Fruit fly (Drosophila melanogaster) whole organism, prepupa: ENCODE results near the gene CG14401.

Experiments
- Blimp-1 ChIP-seq: fragments of 200-800 bp; sonication (Bioruptor generic); optimal IDR thresholded peaks from 3 replicates; lab custom pipeline; 2017; ENCODE audit warnings: missing biosample characterization, missing genetic modification characterization, mild to moderate bottlenecking, moderate library complexity, missing genetic modification reagents
- CG10631 ChIP-seq: fragments of 200-800 bp; sonication (Bioruptor generic); optimal IDR thresholded peaks from 2 replicates; lab custom pipeline; 2016; ENCODE audit warnings: missing biosample characterization, missing genetic modification characterization
- CG10669 ChIP-seq: fragments of 200-800 bp; sonication (Bioruptor generic); optimal IDR thresholded peaks from 3 replicates; lab custom pipeline; 2018; ENCODE audit warnings: missing biosample characterization, mild to moderate bottlenecking, missing genetic modification characterization, moderate library complexity
- CG11294 ChIP-seq: fragments of 200-800 bp; sonication (Bioruptor generic); IDR thresholded peaks from 2 replicates; pipeline ENCODE4 v1.3.6; 2022; ENCODE audit warnings: missing biosample characterization, missing genetic modification characterization
- CG11762 ChIP-seq: fragments of 200-800 bp; sonication (Bioruptor generic); optimal IDR thresholded peaks from 3 replicates; lab custom pipeline; 2016; ENCODE audit warnings: missing biosample characterization, missing genetic modification characterization; ENCODE audit not compliant: insufficient read depth
- CG11902 ChIP-seq: fragments of 200-800 bp; sonication (Bioruptor generic); optimal IDR thresholded peaks from 3 replicates; lab custom pipeline; 2016; ENCODE audit warnings: missing biosample characterization, missing genetic modification characterization
- CG1621 ChIP-seq: fragments of 200-800 bp; sonication (Bioruptor generic); optimal IDR thresholded peaks from 3 replicates; lab custom pipeline; 2018; ENCODE audit warnings: missing biosample characterization, mild to moderate bottlenecking, missing genetic modification characterization
- CG32006 ChIP-seq: fragments of 200-800 bp; sonication (Bioruptor generic); optimal IDR thresholded peaks from 3 replicates; lab custom pipeline; 2017; ENCODE audit warnings: missing biosample characterization, mild to moderate bottlenecking, missing genetic modification characterization
- CG34406 ChIP-seq: fragments of 200-800 bp; sonication (Bioruptor generic); optimal IDR thresholded peaks from 3 replicates; lab custom pipeline; 2016; ENCODE audit warnings: missing biosample characterization, missing genetic modification characterization
- CG3919 ChIP-seq: fragments of 200-800 bp; sonication (Bioruptor generic); optimal IDR thresholded peaks from 3 replicates; lab custom pipeline; 2016; ENCODE audit warnings: missing biosample characterization, missing genetic modification characterization
- CG4318 ChIP-seq: fragments of 200-800 bp; sonication (Bioruptor generic); optimal IDR thresholded peaks from 3 replicates; lab custom pipeline; 2017; ENCODE audit warnings: missing biosample characterization, mild to moderate bottlenecking, missing genetic modification characterization
- CG6792 ChIP-seq: fragments of 200-800 bp; sonication (Bioruptor generic); optimal IDR thresholded peaks from 3 replicates; lab custom pipeline; 2016; ENCODE audit warnings: missing biosample characterization, missing genetic modification characterization
- CG6808 ChIP-seq: fragments of 200-800 bp; sonication (Bioruptor generic); optimal IDR thresholded peaks from 3 replicates; lab custom pipeline; 2017; ENCODE audit warnings: missing biosample characterization, missing genetic modification characterization, mild to moderate bottlenecking, moderate library complexity, missing genetic modification reagents
- CG7368 ChIP-seq: fragments of 200-800 bp; sonication (Bioruptor generic); optimal IDR thresholded peaks from 3 replicates; lab custom pipeline; 2016; ENCODE audit warnings: missing biosample characterization, missing genetic modification characterization
- CG8119 ChIP-seq: fragments of 200-800 bp; sonication (Bioruptor generic); IDR thresholded peaks from 3 replicates; pipeline ENCODE4 v1.3.6; 2022; ENCODE audit warnings: missing biosample characterization, missing genetic modification characterization
- CG8319 ChIP-seq: fragments of 200-800 bp; sonication (Bioruptor generic); optimal IDR thresholded peaks from 3 replicates; lab custom pipeline; 2016; ENCODE audit warnings: missing biosample characterization, missing genetic modification characterization
- CG8632 ChIP-seq: fragments of 200-800 bp; sonication (Bioruptor generic); optimal IDR thresholded peaks from 3 replicates; lab custom pipeline; 2016; ENCODE audit warnings: missing biosample characterization, missing genetic modification characterization
- Eip93F ChIP-seq: fragments of 200-800 bp; sonication (Bioruptor generic); optimal IDR thresholded peaks from 2 replicates; lab custom pipeline; 2016; ENCODE audit warnings: missing biosample characterization, mild to moderate bottlenecking, missing genetic modification characterization
- Ets21C ChIP-seq: fragments of 200-800 bp; sonication (Bioruptor generic); optimal IDR thresholded peaks from 3 replicates; lab custom pipeline; 2016; ENCODE audit warnings: missing biosample characterization, missing genetic modification characterization
- Ets96B ChIP-seq: fragments of 200-800 bp; optimal IDR thresholded peaks from 2 replicates; lab custom pipeline; 2019; ENCODE audit warnings: missing biosample characterization, mild to moderate bottlenecking, missing genetic modification characterization, moderate library complexity
- Gug ChIP-seq: fragments of 200-800 bp; sonication (Bioruptor generic); IDR thresholded peaks from 2 replicates; pipeline ENCODE4 v1.3.6; 2022; ENCODE audit warnings: missing biosample characterization, missing genetic modification characterization
- Hr38 ChIP-seq: sonication (Bioruptor generic); optimal IDR thresholded peaks from 2 replicates; lab custom pipeline; 2016; ENCODE audit warnings: missing biosample characterization, missing genetic modification characterization
- Hr39 ChIP-seq: fragments of 200-800 bp; sonication (Bioruptor generic); optimal IDR thresholded peaks from 2 replicates; lab custom pipeline; 2016; ENCODE audit warnings: missing biosample characterization, missing genetic modification characterization
- Hr4 ChIP-seq: fragments of 200-800 bp; sonication (Bioruptor generic); optimal IDR thresholded peaks from 3 replicates; lab custom pipeline; 2016; ENCODE audit warnings: missing biosample characterization, missing genetic modification characterization
- Met ChIP-seq: fragments of 200-800 bp; sonication (Bioruptor generic); optimal IDR thresholded peaks from 3 replicates; lab custom pipeline; 2016; ENCODE audit warnings: missing biosample characterization, missing genetic modification characterization
- OdsH ChIP-seq: fragments of 200-800 bp; sonication (Bioruptor generic); optimal IDR thresholded peaks from 3 replicates; lab custom pipeline; 2016; ENCODE audit warnings: missing biosample characterization, missing genetic modification characterization
- Smox ChIP-seq: fragments of 200-800 bp; sonication (Bioruptor generic); optimal IDR thresholded peaks from 3 replicates; lab custom pipeline; 2016; ENCODE audit warnings: missing biosample characterization, missing genetic modification characterization
- Sox102F ChIP-seq: fragments of 200-800 bp; sonication (Bioruptor generic); optimal IDR thresholded peaks from 2 replicates; lab custom pipeline; 2016; ENCODE audit warnings: missing biosample characterization, mild to moderate bottlenecking, missing genetic modification characterization
- Sox14 ChIP-seq: fragments of 200-800 bp; sonication (Bioruptor generic); optimal IDR thresholded peaks from 3 replicates; lab custom pipeline; 2016; ENCODE audit warnings: missing biosample characterization, missing genetic modification characterization
- Sox15 ChIP-seq: fragments of 200-800 bp; sonication (Bioruptor generic); optimal IDR thresholded peaks from 3 replicates; lab custom pipeline; 2016; ENCODE audit warnings: missing biosample characterization, missing genetic modification characterization
- achi ChIP-seq: fragments of 200-800 bp; sonication (Bioruptor generic); optimal IDR thresholded peaks from 3 replicates; lab custom pipeline; 2016; ENCODE audit warnings: missing biosample characterization, missing genetic modification characterization
- acj6 ChIP-seq: fragments of 200-800 bp; sonication (Bioruptor generic); optimal IDR thresholded peaks from 3 replicates; lab custom pipeline; 2016; ENCODE audit warnings: missing biosample characterization, missing genetic modification characterization
- dsx ChIP-seq: fragments of 200-800 bp; optimal IDR thresholded peaks from 3 replicates; lab custom pipeline; 2019; ENCODE audit warnings: missing biosample characterization, mild to moderate bottlenecking, missing genetic modification characterization, moderate library complexity; ENCODE audit not compliant: poor library complexity, severe bottlenecking
- eg ChIP-seq: fragments of 200-800 bp; sonication (Bioruptor generic); IDR thresholded peaks from 3 replicates; pipeline ENCODE4 v1.3.6; 2022; ENCODE audit warnings: missing biosample characterization, missing genetic modification characterization
- esn ChIP-seq: fragments of 200-800 bp; sonication (Bioruptor generic); optimal IDR thresholded peaks from 2 replicates; lab custom pipeline; 2016; ENCODE audit warnings: missing biosample characterization, mild to moderate bottlenecking, missing genetic modification characterization, moderate library complexity
- fd59A ChIP-seq: fragments of 200-800 bp; sonication (Bioruptor generic); optimal IDR thresholded peaks from 2 replicates; lab custom pipeline; 2017; ENCODE audit warnings: missing biosample characterization, mild to moderate bottlenecking, missing genetic modification characterization, missing genetic modification reagents
- fkh ChIP-seq: fragments of 200-800 bp; sonication (Bioruptor generic); optimal IDR thresholded peaks from 3 replicates; lab custom pipeline; 2017; ENCODE audit warnings: missing biosample characterization, mild to moderate bottlenecking, missing genetic modification characterization, moderate library complexity
- lz ChIP-seq: fragments of 200-800 bp; sonication (Bioruptor generic); optimal IDR thresholded peaks from 3 replicates; lab custom pipeline; 2016; ENCODE audit warnings: missing biosample characterization, missing genetic modification characterization
- salr ChIP-seq, 2 experiments: fragments of 200-800 bp; sonication (Bioruptor generic); optimal IDR thresholded peaks; 3 replicates each; lab custom pipeline; 2016 to 2018; ENCODE audit warnings: missing biosample characterization in 2 of 2, missing genetic modification characterization in 2 of 2, mild to moderate bottlenecking in 1 of 2
- spab ChIP-seq: fragments of 200-800 bp; sonication (Bioruptor generic); optimal IDR thresholded peaks from 2 replicates; lab custom pipeline; 2017; ENCODE audit warnings: missing biosample characterization, mild to moderate bottlenecking, missing genetic modification characterization, missing genetic modification reagents
- ss ChIP-seq, 2 experiments: fragments of 200-800 bp; sonication (Bioruptor generic); optimal IDR thresholded peaks; 2 replicates in 1 of 2; 3 replicates in 1 of 2; lab custom pipeline; 2017 to 2018; ENCODE audit warnings: mild to moderate bottlenecking in 2 of 2, missing biosample characterization in 2 of 2, missing genetic modification characterization in 2 of 2, moderate library complexity in 1 of 2
- svp ChIP-seq: fragments of 200-800 bp; sonication (Bioruptor generic); peaks from one replicate; lab custom pipeline; 2016; ENCODE audit warnings: missing biosample characterization, missing genetic modification characterization
- topi ChIP-seq: fragments of 200-800 bp; sonication (Bioruptor generic); optimal IDR thresholded peaks from 3 replicates; lab custom pipeline; 2016; ENCODE audit warnings: missing biosample characterization, missing genetic modification characterization
- vri ChIP-seq: fragments of 200-800 bp; sonication (Bioruptor generic); optimal IDR thresholded peaks from 3 replicates; lab custom pipeline; 2016; ENCODE audit warnings: missing biosample characterization, mild to moderate bottlenecking, missing genetic modification characterization

Gene CG14401

dm6 chr2L:20917235-20918055 is 47.8 kb downstream of the CG14401 start (continued):
- peak; percentile 71 for TF ChIP-seq Gug (GFP tag; lab: Robert Waterston, UW)
- no peak for TF ChIP-seq Hr38 (GFP tag; lab: Kevin White, UChicago)
- TF ChIP-seq CG4318 (GFP tag; lab: Kevin White, UChicago), result peak; percentile 63
- no peak for TF ChIP-seq fkh (GFP tag; lab: Kevin White, UChicago)
- TF ChIP-seq CG6792 (GFP tag; lab: Kevin White, UChicago), result peak; percentile 49
- peak; percentile 75 for TF ChIP-seq eg (GFP tag; lab: Robert Waterston, UW)
- peak; percentile 83 for TF ChIP-seq CG32006 (GFP tag; lab: Kevin White, UChicago)
- TF ChIP-seq salr (GFP tag; optimal IDR thresholded peaks at IDR 0.05; lab: Kevin White, UChicago), result peak in 1 of 2 experiments; percentile 85
- peak; percentile 71 for TF ChIP-seq CG11762 (GFP tag; lab: Kevin White, UChicago)
- peak; percentile 66 for TF ChIP-seq Met
- no peak for TF ChIP-seq Ets21C (GFP tag; lab: Kevin White, UChicago)
- TF ChIP-seq Ets96B (tag; lab: Kevin White, UChicago), result peak; percentile 84
- peak; percentile 76 for TF ChIP-seq esn
- peak; percentile 65 for TF ChIP-seq CG8319
- TF ChIP-seq Hr4, result peak; percentile 36
- TF ChIP-seq CG8632, result peak; percentile 48
- no peak for TF ChIP-seq Sox14
- no peak for TF ChIP-seq Eip93F (GFP tag; lab: Kevin White, UChicago)
- TF ChIP-seq vri (GFP tag; lab: Kevin White, UChicago), result peak; percentile 20
- TF ChIP-seq Blimp-1, result peak; percentile 16
- peak; percentile 73 for TF ChIP-seq svp
- peak; percentile 51 for TF ChIP-seq CG10631 (GFP tag; lab: Kevin White, UChicago)
- TF ChIP-seq Smox (GFP tag; lab: Kevin White, UChicago), result peak; percentile 53
- peak; percentile 76 for TF ChIP-seq CG6808
- peak; percentile 50 for TF ChIP-seq lz (GFP tag; lab: Kevin White, UChicago)
- TF ChIP-seq achi (GFP tag; lab: Kevin White, UChicago), result peak; percentile 61

DNA sequence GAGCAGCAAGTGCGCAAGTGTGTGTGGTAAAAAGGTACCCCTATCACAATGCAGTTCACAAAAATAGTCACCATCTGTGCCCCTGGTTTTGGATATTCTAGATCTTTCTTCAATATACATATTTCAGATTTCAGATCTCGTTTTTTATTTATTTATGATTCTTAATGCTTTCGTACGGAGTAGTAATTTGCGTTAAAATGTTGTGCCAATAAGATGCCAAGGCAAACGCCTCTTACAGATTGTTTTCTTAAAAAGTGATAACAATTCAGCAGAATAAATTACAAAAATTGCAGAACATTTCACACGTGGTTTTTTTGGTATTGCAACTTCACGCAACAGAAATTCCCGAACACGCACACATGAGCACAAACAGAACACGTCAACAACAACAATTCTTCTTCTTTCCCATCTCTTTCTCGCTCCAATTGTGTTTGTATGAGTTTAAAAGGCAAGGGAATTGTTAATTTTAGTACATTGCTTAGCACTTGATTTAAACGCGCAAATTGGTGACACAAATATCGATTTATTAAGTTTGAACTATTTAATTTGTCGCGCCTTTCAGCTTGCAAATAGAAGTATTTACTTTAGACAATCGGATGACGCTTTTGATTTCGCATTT is 48.5 kb downstream of the CG14401 start:
- peak; percentile 66 for TF ChIP-seq fd59A (GFP tag; lab: Kevin White, UChicago)
- TF ChIP-seq CG11294 (GFP tag; lab: Robert Waterston, UW), result 0 out of 2 replicates have a peak, but pooled peaks have one; percentile 7
- TF ChIP-seq OdsH (GFP tag; lab: Kevin White, UChicago), result peak; percentile 78
- TF ChIP-seq Sox102F (GFP tag; lab: Kevin White, UChicago), result peak; percentile 74
- TF ChIP-seq CG6808, result no peak
- TF ChIP-seq fkh (GFP tag; lab: Kevin White, UChicago), result no peak
- TF ChIP-seq CG8319, result no peak
- peak; percentile 64 for TF ChIP-seq CG8632
- TF ChIP-seq CG4318 (GFP tag; lab: Kevin White, UChicago), result peak; percentile 48
- peak; percentile 88 for TF ChIP-seq Hr4
- peak; percentile 55 for TF ChIP-seq CG10631 (GFP tag; lab: Kevin White, UChicago)
- TF ChIP-seq CG11902 (GFP tag; lab: Kevin White, UChicago), result peak; percentile 34
- peak; percentile 69 for TF ChIP-seq Met
- peak; percentile 75 for TF ChIP-seq CG1621 (tag; lab: Kevin White, UChicago)
- peak; percentile 69 for TF ChIP-seq topi
- TF ChIP-seq salr (GFP tag; optimal IDR thresholded peaks at IDR 0.05; lab: Kevin White, UChicago), result peak in 1 of 2 experiments; percentile 32
- peak; percentile 63 for TF ChIP-seq dsx (GFP tag; lab: Kevin White, UChicago)
- TF ChIP-seq Ets96B (tag; lab: Kevin White, UChicago), result no peak
- TF ChIP-seq achi (GFP tag; lab: Kevin White, UChicago), result peak; percentile 70
- peak; percentile 66 for TF ChIP-seq CG6792 (GFP tag; lab: Kevin White, UChicago)
- TF ChIP-seq Sox14, result peak; percentile 78
- TF ChIP-seq CG7368 (GFP tag; lab: Kevin White, UChicago), result no peak
- TF ChIP-seq eg (GFP tag; lab: Robert Waterston, UW), result peak; percentile 81
- peak; percentile 75 for TF ChIP-seq Hr39 (GFP tag; lab: Kevin White, UChicago)
- peak; percentile 72 for TF ChIP-seq lz (GFP tag; lab: Kevin White, UChicago)
- no peak for TF ChIP-seq CG10669 (GFP tag; lab: Kevin White, UChicago)
- TF ChIP-seq spab (GFP tag; lab: Kevin White, UChicago), result no peak
- TF ChIP-seq CG34406, result peak; percentile 66
- peak; percentile 78 for TF ChIP-seq esn
- TF ChIP-seq Smox (GFP tag; lab: Kevin White, UChicago), result peak; percentile 77
- TF ChIP-seq CG8119 (GFP tag; lab: Robert Waterston, UW), result peak; percentile 90
- peak; percentile 64 to 72 for TF ChIP-seq ss (GFP tag; optimal IDR thresholded peaks at IDR 0.05; lab: Kevin White, UChicago)
- peak; percentile 63 for TF ChIP-seq Gug (GFP tag; lab: Robert Waterston, UW)
- TF ChIP-seq Sox15 (GFP tag; lab: Kevin White, UChicago), result peak; percentile 24
- peak; percentile 77 for TF ChIP-seq CG3919 (GFP tag; lab: Kevin White, UChicago)
- peak; percentile 70 for TF ChIP-seq acj6
